Worm (Caenorhabditis elegans) whole organism, mixed stage, embryonic: ENCODE measurements around the gene rabr-3.

ENCODE experiments used
- bed-3 ChIP-seq: fragments of 200-800 bp; sonication (Bioruptor generic); optimal IDR thresholded peaks from 3 replicates; lab custom pipeline; 2018; ENCODE audit warnings: mild to moderate bottlenecking, missing genetic modification characterization, moderate library complexity, missing compliant biosample characterization
- blmp-1 ChIP-seq: fragments of 150-350 bp; optimal IDR thresholded peaks from 2 replicates; lab custom pipeline; 2014; ENCODE audit warnings: missing biosample characterization, missing genetic modification characterization
- ceh-39 ChIP-seq: fragments of 150-350 bp; optimal IDR thresholded peaks from 2 replicates; lab custom pipeline; 2014; ENCODE audit warnings: missing biosample characterization, missing genetic modification characterization
- ceh-43 ChIP-seq: fragments of 200-800 bp; sonication (Bioruptor generic); optimal IDR thresholded peaks from 2 replicates; lab custom pipeline; 2018; ENCODE audit warnings: mild to moderate bottlenecking, missing genetic modification characterization, moderate library complexity, missing compliant biosample characterization
- ceh-83 ChIP-seq: fragments of 200-800 bp; sonication (Bioruptor generic); optimal IDR thresholded peaks from 2 replicates; lab custom pipeline; 2018; ENCODE audit warnings: mild to moderate bottlenecking, missing genetic modification characterization, missing compliant biosample characterization
- ces-1 ChIP-seq: fragments of 150-350 bp; optimal IDR thresholded peaks from 2 replicates; lab custom pipeline; 2014; ENCODE audit warnings: missing biosample characterization, missing genetic modification reagents, missing genetic modification characterization
- cnd-1 ChIP-seq: fragments of 200-800 bp; sonication (Bioruptor generic); optimal IDR thresholded peaks from 2 replicates; lab custom pipeline; 2018; ENCODE audit warnings: mild to moderate bottlenecking, missing genetic modification characterization, missing compliant biosample characterization
- drap-1 ChIP-seq: fragments of 200-800 bp; sonication (Bioruptor generic); optimal IDR thresholded peaks from 3 replicates; lab custom pipeline; 2018; ENCODE audit warnings: mild to moderate bottlenecking, missing genetic modification characterization, missing compliant biosample characterization
- elt-1 ChIP-seq: sonication (generic microtip); optimal IDR thresholded peaks from 2 replicates; lab custom pipeline; 2017; ENCODE audit warnings: missing genetic modification characterization, mild to moderate bottlenecking, missing compliant biosample characterization, antibody characterized with exemption, moderate library complexity, borderline replicate concordance; ENCODE audit not compliant: insufficient read depth
- elt-3 ChIP-seq: fragments of 150-350 bp; optimal IDR thresholded peaks from 2 replicates; lab custom pipeline; 2014; ENCODE audit warnings: missing biosample characterization, missing genetic modification characterization
- flh-1 ChIP-seq: fragments of 200-800 bp; sonication (Bioruptor generic); optimal IDR thresholded peaks from 2 replicates; lab custom pipeline; 2018; ENCODE audit warnings: mild to moderate bottlenecking, missing genetic modification characterization, moderate library complexity, missing compliant biosample characterization
- hlh-1 ChIP-seq: fragments of 150-350 bp; optimal IDR thresholded peaks from 2 replicates; lab custom pipeline; 2014; ENCODE audit warnings: missing biosample characterization, missing genetic modification reagents, missing genetic modification characterization
- lin-13 ChIP-seq: fragments of 150-350 bp; optimal IDR thresholded peaks from 2 replicates; lab custom pipeline; 2014; ENCODE audit warnings: missing biosample characterization, missing genetic modification characterization
- lin-32 ChIP-seq: fragments of 200-800 bp; sonication (Bioruptor generic); optimal IDR thresholded peaks from 2 replicates; lab custom pipeline; 2018; ENCODE audit warnings: mild to moderate bottlenecking, missing genetic modification characterization, missing compliant biosample characterization
- mab-5 ChIP-seq: fragments of 150-350 bp; optimal IDR thresholded peaks from 2 replicates; lab custom pipeline; 2014; ENCODE audit warnings: missing biosample characterization, missing genetic modification characterization
- mep-1 ChIP-seq: fragments of 150-350 bp; optimal IDR thresholded peaks from 2 replicates; lab custom pipeline; 2017; ENCODE audit warnings: missing biosample characterization, missing genetic modification reagents, missing genetic modification characterization, inconsistent platforms
- nhr-12 ChIP-seq: fragments of 150-350 bp; optimal IDR thresholded peaks from 2 replicates; lab custom pipeline; 2014; ENCODE audit warnings: missing biosample characterization, missing genetic modification characterization
- nhr-2 ChIP-seq: fragments of 150-350 bp; optimal IDR thresholded peaks from 2 replicates; lab custom pipeline; 2014; ENCODE audit warnings: missing biosample characterization, missing genetic modification characterization
- nhr-28 ChIP-seq: fragments of 150-350 bp; optimal IDR thresholded peaks from 2 replicates; lab custom pipeline; 2014; ENCODE audit warnings: missing biosample characterization, missing genetic modification characterization
- nhr-76 ChIP-seq: sonication (generic microtip); optimal IDR thresholded peaks from 2 replicates; lab custom pipeline; 2017; ENCODE audit warnings: missing biosample characterization, missing genetic modification characterization
- pha-4 ChIP-seq: fragments of 150-350 bp; optimal IDR thresholded peaks from 2 replicates; lab custom pipeline; 2018; ENCODE audit warnings: missing biosample characterization, missing genetic modification reagents, missing genetic modification characterization
- sem-2 ChIP-seq: fragments of 200-800 bp; sonication (Bioruptor generic); optimal IDR thresholded peaks from 2 replicates; lab custom pipeline; 2018; ENCODE audit warnings: mild to moderate bottlenecking, missing genetic modification characterization, missing compliant biosample characterization
- snpc-4 ChIP-seq: fragments of 150-350 bp; optimal IDR thresholded peaks from 2 replicates; lab custom pipeline; 2014; ENCODE audit warnings: missing biosample characterization, missing genetic modification characterization
- tbx-8 ChIP-seq: fragments of 200-800 bp; sonication (Bioruptor generic); optimal IDR thresholded peaks from 2 replicates; lab custom pipeline; 2018; ENCODE audit warnings: mild to moderate bottlenecking, missing genetic modification characterization, moderate library complexity, missing compliant biosample characterization
- unc-120 ChIP-seq: sonication (generic microtip); optimal IDR thresholded peaks from 2 replicates; lab custom pipeline; 2017; ENCODE audit warnings: missing genetic modification characterization, missing compliant biosample characterization; ENCODE audit not compliant: poor library complexity, severe bottlenecking
- unc-62 ChIP-seq: fragments of 150-350 bp; optimal IDR thresholded peaks from 2 replicates; lab custom pipeline; 2014; ENCODE audit warnings: missing biosample characterization, missing genetic modification reagents, missing genetic modification characterization

The rabr-3 gene

ce11 chrV:16195379-16195778, at the start of gene rabr-3:
rabr-3 (plus strand) TSS chrV:16195679.
- TF ChIP-seq bed-3 (no peak), snpc-4 (no peak), mab-5 (tag; lab: Kevin White, UChicago) (no peak), sem-2 (GFP tag; lab: Kevin White, UChicago) (no peak), nhr-12 (tag; lab: Kevin White, UChicago) (no peak), nhr-2 (no peak), nhr-76 (tag; lab: Kevin White, UChicago) (no peak), ceh-43 (GFP tag; lab: Kevin White, UChicago) (no peak), nhr-28 (tag; lab: Kevin White, UChicago) (no peak)

ce11 chrV:16148805-16149204, 46.7 kb upstream of the rabr-3 start, which contains the start of gene F10A3.4:
F10A3.4 (plus strand) TSS chrV:16149105.
- TF ChIP-seq nhr-12 (tag; lab: Kevin White, UChicago) (no peak), hlh-1 (tag; lab: Kevin White, UChicago) (no peak), nhr-2 (no peak), ceh-43 (GFP tag; lab: Kevin White, UChicago) (no peak), lin-13 (tag; lab: Kevin White, UChicago) (no peak), elt-3 (tag; lab: Kevin White, UChicago) (no peak), sem-2 (GFP tag; lab: Kevin White, UChicago) (no peak)

ce11 chrV:16153375-16153774, 42.1 kb upstream of the rabr-3 start, which contains the start of gene str-254:
str-254 (minus strand) TSS chrV:16153475.
- no peak for TF ChIP-seq nhr-28 (tag; lab: Kevin White, UChicago)

- no peak for TF ChIP-seq unc-62 (GFP tag; lab: Kevin White, UChicago)
- no peak for TF ChIP-seq pha-4
- no peak for TF ChIP-seq elt-1 (tag; lab: Kevin White, UChicago)
- TF ChIP-seq ceh-83 (GFP tag; lab: Kevin White, UChicago), result no peak
- no peak for TF ChIP-seq drap-1 (GFP tag; lab: Kevin White, UChicago)
- no peak for TF ChIP-seq tbx-8
These were observed 40.4 kb upstream of the rabr-3 start, which contains the start of gene str-97 for ce11 chrV:16155111-16155510. str-97 (minus strand) TSS chrV:16155211.

- TF ChIP-seq snpc-4 (no peak), elt-3 (tag; lab: Kevin White, UChicago) (no peak), cnd-1 (tag; lab: Kevin White, UChicago) (no peak), lin-32 (no peak), tbx-8 (no peak), hlh-1 (tag; lab: Kevin White, UChicago) (no peak), blmp-1 (no peak), lin-13 (tag; lab: Kevin White, UChicago) (no peak), nhr-28 (tag; lab: Kevin White, UChicago) (no peak), elt-1 (tag; lab: Kevin White, UChicago) (no peak), bed-3 (no peak), unc-62 (GFP tag; lab: Kevin White, UChicago) (no peak), flh-1 (GFP tag; lab: Kevin White, UChicago) (no peak)
These were observed 37.1 kb upstream of the rabr-3 start, which contains the start of gene str-99 for ce11 chrV:16158391-16158790. str-99 (minus strand) TSS chrV:16158491.

ce11 chrV:16159594-16159993, 35.9 kb upstream of the rabr-3 start, which contains the start of gene F10A3.17:
F10A3.17 (minus strand) TSS chrV:16159694.
- TF ChIP-seq elt-1 (tag; lab: Kevin White, UChicago) (no peak), snpc-4 (no peak), bed-3 (no peak), ceh-39 (tag; lab: Kevin White, UChicago) (no peak), tbx-8 (no peak), hlh-1 (tag; lab: Kevin White, UChicago) (no peak), ceh-83 (GFP tag; lab: Kevin White, UChicago) (no peak), unc-120 (tag; lab: Kevin White, UChicago) (no peak), mep-1 (tag; lab: Kevin White, UChicago) (no peak), drap-1 (GFP tag; lab: Kevin White, UChicago) (no peak), ceh-43 (GFP tag; lab: Kevin White, UChicago) (no peak), elt-3 (tag; lab: Kevin White, UChicago) (no peak), pha-4 (no peak), ces-1 (GFP tag; lab: Kevin White, UChicago) (no peak), nhr-76 (tag; lab: Kevin White, UChicago) (no peak)
